Worm (Caenorhabditis elegans) whole organism, late embryonic: Measurements from ENCODE around the gene T23E7.2.

Experiments used
- C38D4.7 ChIP-seq: fragments of 200-800 bp; sonication (Bioruptor generic); optimal IDR thresholded peaks from 2 replicates; lab custom pipeline; 2018; ENCODE audit warnings: mild to moderate bottlenecking, missing genetic modification characterization, moderate library complexity, missing compliant biosample characterization
- T23F11.4 ChIP-seq: fragments of 200-800 bp; sonication (Bioruptor generic); optimal IDR thresholded peaks from 2 replicates; lab custom pipeline; 2018; ENCODE audit warnings: mild to moderate bottlenecking, missing genetic modification characterization, missing compliant biosample characterization
- Y22D7AL.16 ChIP-seq: sonication (generic microtip); optimal IDR thresholded peaks from 2 replicates; lab custom pipeline; 2016; ENCODE audit warnings: missing genetic modification characterization, missing compliant biosample characterization
- ama-1 ChIP-seq: fragments of 150-350 bp; optimal IDR thresholded peaks from 2 replicates; lab custom pipeline; 2014
- ceh-14 ChIP-seq: sonication (generic microtip); optimal IDR thresholded peaks from 2 replicates; lab custom pipeline; 2016; ENCODE audit warnings: missing genotype, missing genetic modification characterization, missing compliant biosample characterization
- ceh-18 ChIP-seq: sonication (generic microtip); optimal IDR thresholded peaks from 2 replicates; lab custom pipeline; 2016; ENCODE audit warnings: missing genetic modification characterization, missing compliant biosample characterization
- ceh-2 ChIP-seq: sonication (generic microtip); optimal IDR thresholded peaks from 2 replicates; lab custom pipeline; 2016; ENCODE audit warnings: missing genotype, missing genetic modification characterization, missing compliant biosample characterization
- ceh-24 ChIP-seq: sonication (generic microtip); optimal IDR thresholded peaks from 2 replicates; lab custom pipeline; 2016; ENCODE audit warnings: mild to moderate bottlenecking, missing genetic modification characterization, missing compliant biosample characterization
- ceh-31 ChIP-seq: sonication (generic microtip); optimal IDR thresholded peaks from 2 replicates; lab custom pipeline; 2016; ENCODE audit warnings: missing genetic modification characterization, missing compliant biosample characterization
- ceh-6 ChIP-seq: fragments of 200-800 bp; sonication (Bioruptor generic); optimal IDR thresholded peaks from 2 replicates; lab custom pipeline; 2018; ENCODE audit warnings: mild to moderate bottlenecking, missing genetic modification characterization, missing compliant biosample characterization
- ceh-9 ChIP-seq: sonication (generic microtip); optimal IDR thresholded peaks from 2 replicates; lab custom pipeline; 2016; ENCODE audit warnings: mild to moderate bottlenecking, missing genetic modification characterization, inconsistent platforms, missing compliant biosample characterization
- dmd-4 ChIP-seq: sonication (generic microtip); optimal IDR thresholded peaks from 2 replicates; lab custom pipeline; 2016; ENCODE audit warnings: borderline replicate concordance, missing genetic modification characterization, missing compliant biosample characterization
- dve-1 ChIP-seq: sonication (generic microtip); optimal IDR thresholded peaks from 2 replicates; lab custom pipeline; 2017; ENCODE audit warnings: antibody characterized with exemption, mild to moderate bottlenecking, missing genetic modification characterization, missing compliant biosample characterization
- ets-4 ChIP-seq: sonication (generic microtip); optimal IDR thresholded peaks from 2 replicates; lab custom pipeline; 2016; ENCODE audit warnings: missing genetic modification characterization, missing compliant biosample characterization
- eyg-1 ChIP-seq: sonication (generic microtip); optimal IDR thresholded peaks from 2 replicates; lab custom pipeline; 2016; ENCODE audit warnings: missing genotype, missing genetic modification characterization, missing compliant biosample characterization
- fkh-6 ChIP-seq: sonication (generic microtip); optimal IDR thresholded peaks from 2 replicates; lab custom pipeline; 2016; ENCODE audit warnings: missing genetic modification characterization, missing compliant biosample characterization
- gmeb-2 ChIP-seq: sonication (generic microtip); optimal IDR thresholded peaks from 2 replicates; lab custom pipeline; 2016; ENCODE audit warnings: missing genetic modification characterization, inconsistent platforms, missing compliant biosample characterization
- hlh-13 ChIP-seq: fragments of 200-800 bp; sonication (Bioruptor generic); optimal IDR thresholded peaks from 2 replicates; lab custom pipeline; 2018; ENCODE audit warnings: mild to moderate bottlenecking, missing genetic modification characterization, missing compliant biosample characterization
- hlh-15 ChIP-seq: sonication (generic microtip); optimal IDR thresholded peaks from 2 replicates; lab custom pipeline; 2016; ENCODE audit warnings: missing genetic modification characterization, missing compliant biosample characterization
- hlh-30 ChIP-seq: sonication (generic microtip); optimal IDR thresholded peaks from 2 replicates; lab custom pipeline; 2017; ENCODE audit warnings: antibody characterized with exemption, missing genetic modification characterization, missing compliant biosample characterization; ENCODE audit not compliant: insufficient read depth
- hlh-6 ChIP-seq: sonication (generic microtip); optimal IDR thresholded peaks from 2 replicates; lab custom pipeline; 2016; ENCODE audit warnings: missing genotype, missing genetic modification characterization, missing compliant biosample characterization
- hlh-8 ChIP-seq: sonication (generic microtip); optimal IDR thresholded peaks from 2 replicates; lab custom pipeline; 2016; ENCODE audit warnings: missing genotype, missing genetic modification characterization, missing compliant biosample characterization
- lim-6 ChIP-seq: sonication (generic microtip); optimal IDR thresholded peaks from 2 replicates; lab custom pipeline; 2016; ENCODE audit warnings: missing genetic modification characterization, missing compliant biosample characterization
- lin-11 ChIP-seq: fragments of 200-800 bp; sonication (Bioruptor generic); optimal IDR thresholded peaks from 2 replicates; lab custom pipeline; 2018; ENCODE audit warnings: mild to moderate bottlenecking, missing genetic modification characterization, missing compliant biosample characterization
- nhr-232 ChIP-seq: sonication (generic microtip); optimal IDR thresholded peaks from 2 replicates; lab custom pipeline; 2016; ENCODE audit warnings: missing genetic modification characterization, missing compliant biosample characterization
- npax-4 ChIP-seq: sonication (generic microtip); optimal IDR thresholded peaks from 2 replicates; lab custom pipeline; 2016; ENCODE audit warnings: missing genetic modification characterization, missing compliant biosample characterization
- pag-3 ChIP-seq: sonication (generic microtip); optimal IDR thresholded peaks from 2 replicates; lab custom pipeline; 2016; ENCODE audit warnings: missing compliant biosample characterization, missing genetic modification characterization, borderline replicate concordance
- pha-4 ChIP-seq: fragments of 150-350 bp; optimal IDR thresholded peaks from 2 replicates; lab custom pipeline; 2018; ENCODE audit warnings: missing biosample characterization, missing genetic modification reagents, missing genetic modification characterization
- pros-1 ChIP-seq: fragments of 150-350 bp; optimal IDR thresholded peaks from 2 replicates; lab custom pipeline; 2014; ENCODE audit warnings: missing biosample characterization, missing genetic modification reagents, missing genetic modification characterization
- ref-2 ChIP-seq: sonication (generic microtip); optimal IDR thresholded peaks from 2 replicates; lab custom pipeline; 2016; ENCODE audit warnings: missing genetic modification characterization, missing compliant biosample characterization
- rnt-1 ChIP-seq: sonication (generic microtip); optimal IDR thresholded peaks from 2 replicates; lab custom pipeline; 2016; ENCODE audit warnings: missing genetic modification characterization, missing compliant biosample characterization
- sox-4 ChIP-seq: sonication (generic microtip); optimal IDR thresholded peaks from 2 replicates; lab custom pipeline; 2017; ENCODE audit warnings: mild to moderate bottlenecking, missing genetic modification characterization, inconsistent platforms, missing compliant biosample characterization
- tbx-2 ChIP-seq: sonication (generic microtip); optimal IDR thresholded peaks from 2 replicates; lab custom pipeline; 2016; ENCODE audit warnings: missing genetic modification characterization, missing compliant biosample characterization
- tbx-7 ChIP-seq: sonication (generic microtip); optimal IDR thresholded peaks from 2 replicates; lab custom pipeline; 2016; ENCODE audit warnings: missing genotype, missing genetic modification characterization, missing compliant biosample characterization
- unc-3 ChIP-seq, 2 experiments: fragments of 200-800 bp in 1 of 2; sonication (Bioruptor generic) in 1 of 2; sonication (generic microtip) in 1 of 2; conservative IDR thresholded peaks in 1 of 2; optimal IDR thresholded peaks in 1 of 2; 2 replicates each; pipeline versions ENCODE4 v1.3.6 to Lab custom; 2016 to 2022; ENCODE audit warnings: missing compliant biosample characterization in 2 of 2, missing genetic modification characterization in 2 of 2, missing genetic modification reagents in 1 of 2
- unc-42 ChIP-seq: sonication (generic microtip); optimal IDR thresholded peaks from 2 replicates; lab custom pipeline; 2016; ENCODE audit warnings: missing genotype, missing genetic modification characterization, missing compliant biosample characterization
- unc-55 ChIP-seq: sonication (generic microtip); optimal IDR thresholded peaks from 2 replicates; lab custom pipeline; 2017; ENCODE audit warnings: missing biosample characterization, missing genetic modification reagents, missing genetic modification characterization
- zip-5 ChIP-seq: sonication (generic microtip); optimal IDR thresholded peaks from 2 replicates; lab custom pipeline; 2016; ENCODE audit warnings: missing genetic modification characterization, missing compliant biosample characterization
- ztf-16 ChIP-seq: sonication (generic microtip); optimal IDR thresholded peaks from 2 replicates; lab custom pipeline; 2017; ENCODE audit warnings: missing genetic modification characterization, missing compliant biosample characterization

T23E7.2 gene

DNA sequence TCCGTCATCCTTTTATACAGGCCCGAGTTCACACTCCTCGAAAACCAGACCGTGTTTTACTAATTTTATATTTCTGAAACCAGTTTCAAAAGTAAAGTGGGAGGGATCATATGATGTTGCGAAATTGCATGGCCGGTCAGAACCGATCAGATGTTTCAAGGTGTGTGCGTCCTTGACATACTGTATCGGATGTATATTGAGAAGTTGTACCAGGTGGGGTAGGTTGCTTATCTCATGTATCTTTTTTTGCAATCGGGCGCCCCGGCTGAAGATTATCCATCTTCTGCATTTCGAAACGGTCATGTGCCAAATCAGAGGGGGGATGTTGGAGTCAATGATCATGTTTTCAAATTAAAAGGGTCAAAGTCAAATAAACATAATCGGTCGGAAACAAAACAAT lies 13.9 kb downstream of the T23E7.2 start, which contains the start of gene T23E7.6:
Gene T23E7.6 (minus strand): TSS at position 45 of the 400 bp plus-strand sequence.
- TF ChIP-seq ceh-18 (tag; lab: Kevin White, UChicago) = no peak
- TF ChIP-seq C38D4.7 (GFP tag; lab: Kevin White, UChicago) = no peak
- TF ChIP-seq Y22D7AL.16 (tag; lab: Kevin White, UChicago) = no peak
- no peak for TF ChIP-seq eyg-1
- TF ChIP-seq hlh-15 (tag; lab: Kevin White, UChicago) = no peak
- no peak for TF ChIP-seq gmeb-2 (tag; lab: Kevin White, UChicago)
- TF ChIP-seq ets-4 (tag; lab: Kevin White, UChicago) = no peak
- TF ChIP-seq hlh-13 (GFP tag; lab: Kevin White, UChicago) = no peak
- no peak for TF ChIP-seq ref-2 (tag; lab: Kevin White, UChicago)
- TF ChIP-seq ceh-2 = no peak
- no peak for TF ChIP-seq ceh-14 (tag; lab: Kevin White, UChicago)
- no peak for TF ChIP-seq npax-4
- TF ChIP-seq ceh-6 (GFP tag; lab: Kevin White, UChicago) = no peak
- TF ChIP-seq zip-5 (tag; lab: Kevin White, UChicago) = no peak
- no peak for TF ChIP-seq rnt-1 (tag; lab: Kevin White, UChicago)
- TF ChIP-seq ztf-16 (tag; lab: Kevin White, UChicago) = no peak
- no peak for TF ChIP-seq pag-3 (tag; lab: Kevin White, UChicago)

DNA sequence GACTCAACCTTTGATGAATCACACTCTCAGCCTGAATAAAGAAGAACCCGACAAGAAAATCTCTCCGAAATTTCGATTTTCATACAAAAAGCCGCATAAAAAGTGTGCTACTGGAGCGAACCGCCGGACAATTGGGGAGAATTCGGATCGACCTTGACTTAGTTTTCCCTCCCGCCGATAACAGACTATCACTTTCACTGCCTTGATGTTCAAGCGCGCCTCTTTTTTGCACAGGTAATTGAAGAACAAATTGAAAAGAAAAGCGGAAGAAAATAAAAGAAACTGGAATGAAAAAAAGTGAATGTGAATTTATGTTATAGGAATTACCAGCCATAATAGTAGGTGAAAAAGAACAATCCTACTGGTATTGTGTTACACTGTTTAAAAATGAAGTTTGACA lies 15.1 kb downstream of the T23E7.2 start:
- TF ChIP-seq ceh-14 (tag; lab: Kevin White, UChicago) (no peak), tbx-2 (tag; lab: Kevin White, UChicago) (no peak), Y22D7AL.16 (tag; lab: Kevin White, UChicago) (no peak), unc-3 (GFP tag; conservative IDR thresholded peaks at IDR 0.05; lab: Robert Waterston, UW) (no peak), unc-3 (tag; optimal IDR thresholded peaks at IDR 0.05; lab: Kevin White, UChicago) (no peak), lim-6 (tag; lab: Kevin White, UChicago) (no peak), hlh-30 (tag; lab: Kevin White, UChicago) (no peak), dmd-4 (tag; lab: Kevin White, UChicago) (no peak), pros-1 (tag; lab: Kevin White, UChicago) (no peak), unc-42 (no peak)

DNA sequence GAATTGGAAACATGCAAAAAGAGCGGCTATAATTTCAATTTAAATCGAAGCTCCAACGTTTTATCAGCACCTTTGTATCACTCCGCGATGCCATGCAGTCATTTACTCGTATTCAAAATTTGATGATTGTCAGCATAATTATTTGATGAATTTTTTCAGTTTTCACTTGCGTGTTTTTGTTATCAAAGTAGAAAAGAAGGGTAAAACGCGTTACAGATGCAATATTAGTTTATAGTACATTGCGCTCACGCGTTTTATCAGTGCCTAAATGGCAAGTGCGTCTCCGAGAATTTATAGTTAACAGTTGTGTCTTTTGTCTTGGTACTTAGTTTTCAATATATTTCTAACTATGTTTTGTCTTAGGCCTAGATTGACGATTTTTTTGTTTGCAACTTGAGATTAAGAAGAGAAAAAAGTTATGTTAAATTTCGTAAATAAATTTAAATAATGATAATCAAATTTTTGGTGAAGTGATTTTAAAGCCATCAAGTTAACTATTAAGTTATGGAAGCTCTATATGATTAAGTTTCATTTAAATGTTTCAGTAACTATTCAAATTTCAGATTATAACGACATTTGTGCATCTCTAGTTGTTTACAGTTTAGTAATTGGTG lies 23.9 kb downstream of the T23E7.2 start, which contains the start of gene cgt-2:
Gene cgt-2 (plus strand): TSS at position 564 of the 614 bp plus-strand sequence.
- TF ChIP-seq ceh-31 (tag; lab: Kevin White, UChicago) (no peak), rnt-1 (tag; lab: Kevin White, UChicago) (no peak), ets-4 (tag; lab: Kevin White, UChicago) (no peak), npax-4 (no peak), ceh-2 (no peak), nhr-232 (tag; lab: Kevin White, UChicago) (no peak), ref-2 (tag; lab: Kevin White, UChicago) (no peak), pha-4 (no peak), ceh-18 (tag; lab: Kevin White, UChicago) (no peak)

DNA sequence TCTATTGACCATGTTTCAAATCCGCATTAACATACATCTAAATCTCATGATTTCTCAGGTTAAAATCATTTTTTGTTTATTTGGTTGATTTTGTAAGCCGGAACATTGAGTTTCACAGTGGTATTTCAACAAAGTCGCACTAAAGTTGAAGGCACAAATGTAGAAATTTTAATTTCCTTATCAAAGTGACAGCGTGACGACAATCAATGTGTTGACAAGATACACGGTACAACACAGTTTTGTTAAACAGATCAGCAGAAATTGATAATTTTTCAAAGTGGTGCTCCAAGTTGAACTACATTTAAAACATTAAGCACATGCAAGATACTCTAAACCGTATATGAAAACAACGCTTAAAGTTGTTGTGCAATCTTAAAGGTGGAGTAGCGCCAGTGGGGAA lies 31.8 kb downstream of the T23E7.2 start:
- TF ChIP-seq sox-4 (tag; lab: Kevin White, UChicago) = no peak
- no peak for TF ChIP-seq ceh-24 (tag; lab: Kevin White, UChicago)
- no peak for TF ChIP-seq T23F11.4 (GFP tag; lab: Kevin White, UChicago)
- TF ChIP-seq unc-55 (GFP tag; lab: Kevin White, UChicago) = no peak
- TF ChIP-seq, all 69 proteins: peak for 0

DNA sequence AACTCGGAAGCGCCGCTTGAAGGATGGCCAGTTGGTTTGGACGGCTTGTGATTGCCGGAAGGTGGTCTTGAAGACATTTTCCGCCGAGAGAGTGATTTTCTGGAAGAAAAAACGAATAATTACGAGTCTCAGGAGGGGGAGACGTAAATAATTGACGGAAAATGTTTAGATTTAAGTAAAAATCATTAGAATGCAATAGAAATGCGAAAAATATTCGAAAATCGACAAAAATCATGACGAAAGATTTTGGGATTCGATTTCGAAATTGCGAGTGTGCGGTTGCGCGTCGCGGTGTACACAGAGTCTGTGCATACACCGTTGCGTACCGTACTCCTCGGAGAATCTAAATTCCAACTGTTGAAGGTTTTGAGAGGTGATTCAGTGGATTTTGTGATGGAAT lies 40.8 kb downstream of the T23E7.2 start, which contains the start of gene H11L12.1:
Gene H11L12.1 (minus strand): TSS at position 101 of the 400 bp plus-strand sequence.
- TF ChIP-seq C38D4.7 (GFP tag; lab: Kevin White, UChicago) (no peak), lin-11 (tag; lab: Kevin White, UChicago) (no peak), sox-4 (tag; lab: Kevin White, UChicago) (no peak), ets-4 (tag; lab: Kevin White, UChicago) (no peak), gmeb-2 (tag; lab: Kevin White, UChicago) (no peak), dve-1 (tag; lab: Kevin White, UChicago) (no peak), ama-1 (no peak), hlh-8 (tag; lab: Kevin White, UChicago) (no peak), tbx-7 (tag; lab: Kevin White, UChicago) (no peak), zip-5 (tag; lab: Kevin White, UChicago) (no peak), Y22D7AL.16 (tag; lab: Kevin White, UChicago) (no peak), hlh-6 (tag; lab: Kevin White, UChicago) (no peak), ceh-9 (tag; lab: Kevin White, UChicago) (no peak), fkh-6 (tag; lab: Kevin White, UChicago) (no peak), hlh-13 (GFP tag; lab: Kevin White, UChicago) (no peak), ztf-16 (tag; lab: Kevin White, UChicago) (no peak), rnt-1 (tag; lab: Kevin White, UChicago) (no peak), ceh-31 (tag; lab: Kevin White, UChicago) (no peak)
- TF ChIP-seq, all 69 proteins: peak for 0
